Fruit fly (Drosophila melanogaster) whole organism, embryonic: ENCODE results near the gene CG43292.

Source experiments
- Atf-2 ChIP-seq: fragments of 200-800 bp; sonication (Bioruptor generic); optimal IDR thresholded peaks from 2 replicates; lab custom pipeline; 2016; ENCODE audit warnings: missing biosample characterization, missing genetic modification characterization
- CG10366 ChIP-seq: fragments of 200-800 bp; sonication (Bioruptor generic); IDR thresholded peaks from 2 replicates; pipeline ENCODE4 v1.3.6; 2022; ENCODE audit warnings: missing biosample characterization, missing genetic modification characterization
- CG12769 ChIP-seq: fragments of 200-800 bp; sonication (Bioruptor generic); optimal IDR thresholded peaks from 2 replicates; lab custom pipeline; 2019; ENCODE audit warnings: missing biosample characterization, mild to moderate bottlenecking, missing genetic modification characterization, moderate library complexity
- CG12942 ChIP-seq: fragments of 200-800 bp; sonication (Bioruptor generic); optimal IDR thresholded peaks from 3 replicates; lab custom pipeline; 2016; ENCODE audit warnings: missing biosample characterization, missing genetic modification characterization
- CG13424 ChIP-seq: fragments of 200-800 bp; sonication (Bioruptor generic); optimal IDR thresholded peaks from 2 replicates; lab custom pipeline; 2019; ENCODE audit warnings: missing biosample characterization, mild to moderate bottlenecking, missing genetic modification characterization, moderate library complexity
- CG14860 ChIP-seq: fragments of 200-800 bp; sonication (Bioruptor generic); IDR thresholded peaks from 3 replicates; pipeline ENCODE4 v1.3.6; 2022; ENCODE audit warnings: missing biosample characterization, missing genetic modification characterization; ENCODE audit not compliant: partially characterized antibody
- CG15601 ChIP-seq: fragments of 200-800 bp; sonication (Bioruptor generic); optimal IDR thresholded peaks from 3 replicates; lab custom pipeline; 2019; ENCODE audit warnings: missing biosample characterization, mild to moderate bottlenecking, missing genetic modification characterization, moderate library complexity
- CG17361 ChIP-seq: fragments of 200-800 bp; sonication (Bioruptor generic); IDR thresholded peaks from 3 replicates; pipeline ENCODE4 v1.3.6; 2022; ENCODE audit warnings: missing biosample characterization, missing genetic modification characterization
- CG8944 ChIP-seq: fragments of 200-800 bp; sonication (Bioruptor generic); optimal IDR thresholded peaks from 3 replicates; lab custom pipeline; 2016; ENCODE audit warnings: missing biosample characterization, missing genetic modification characterization
- CG9932 ChIP-seq: fragments of 200-800 bp; sonication (Bioruptor generic); IDR thresholded peaks from 2 replicates; pipeline ENCODE4 v1.3.6; 2022; ENCODE audit warnings: missing biosample characterization, missing genetic modification characterization
- Camta ChIP-seq: fragments of 200-800 bp; sonication (Bioruptor generic); optimal IDR thresholded peaks from 2 replicates; lab custom pipeline; 2016; ENCODE audit warnings: missing biosample characterization, missing genetic modification characterization
- CoRest ChIP-seq: fragments of 200-800 bp; sonication (Bioruptor generic); optimal IDR thresholded peaks from 3 replicates; lab custom pipeline; 2018; ENCODE audit warnings: missing biosample characterization, mild to moderate bottlenecking, missing genetic modification characterization, moderate library complexity
- Dad ChIP-seq: fragments of 200-800 bp; sonication (Bioruptor generic); optimal IDR thresholded peaks from 3 replicates; lab custom pipeline; 2016; ENCODE audit warnings: missing biosample characterization, missing genetic modification characterization
- Dbx ChIP-seq: fragments of 200-800 bp; sonication (Bioruptor generic); IDR thresholded peaks from 3 replicates; pipeline ENCODE4 v1.3.6; 2022; ENCODE audit warnings: missing biosample characterization, missing genetic modification characterization
- Dll ChIP-seq: fragments of 200-800 bp; sonication (Bioruptor generic); IDR thresholded peaks from 4 replicates; pipeline ENCODE4 v1.3.6; 2022; ENCODE audit warnings: missing biosample characterization, missing genetic modification characterization; ENCODE audit not compliant: partially characterized antibody
- Dp ChIP-seq: fragments of 200-800 bp; sonication (Bioruptor generic); optimal IDR thresholded peaks from 2 replicates; lab custom pipeline; 2018; ENCODE audit warnings: missing biosample characterization, mild to moderate bottlenecking, missing genetic modification characterization, moderate library complexity
- Dref ChIP-seq: fragments of 200-800 bp; sonication (Bioruptor generic); IDR thresholded peaks from 2 replicates; pipeline ENCODE4 v1.3.6; 2022; ENCODE audit warnings: missing biosample characterization, missing genetic modification characterization
- Hr39 ChIP-seq: fragments of >200 bp; optimal IDR thresholded peaks from 2 replicates; lab custom pipeline; 2017
- Lim3 ChIP-seq: fragments of 200-800 bp; sonication (Bioruptor generic); IDR thresholded peaks from 2 replicates; pipeline ENCODE4 v1.3.6; 2022; ENCODE audit warnings: missing biosample characterization, missing genetic modification characterization
- MBD-R2 ChIP-seq: fragments of 200-800 bp; sonication (Bioruptor generic); IDR thresholded peaks from 2 replicates; pipeline ENCODE4 v1.3.6; 2022; ENCODE audit warnings: missing biosample characterization, missing genetic modification characterization
- Sox102F ChIP-seq: fragments of 200-800 bp; sonication (Bioruptor generic); optimal IDR thresholded peaks from 2 replicates; lab custom pipeline; 2018; ENCODE audit warnings: missing biosample characterization, mild to moderate bottlenecking, missing genetic modification characterization, moderate library complexity
- Spps ChIP-seq: fragments of 200-800 bp; sonication (Bioruptor generic); optimal IDR thresholded peaks from 2 replicates; lab custom pipeline; 2018; ENCODE audit warnings: missing biosample characterization, mild to moderate bottlenecking, missing genetic modification characterization
- Sry-β ChIP-seq: fragments of 200-800 bp; sonication (Bioruptor generic); optimal IDR thresholded peaks from 2 replicates; lab custom pipeline; 2018; ENCODE audit warnings: missing biosample characterization, mild to moderate bottlenecking, missing genetic modification characterization, moderate library complexity
- amos ChIP-seq: fragments of 200-800 bp; sonication (Bioruptor generic); IDR thresholded peaks from 2 replicates; pipeline ENCODE4 v1.3.6; 2022; ENCODE audit warnings: missing biosample characterization, missing genetic modification characterization; ENCODE audit not compliant: partially characterized antibody
- ap ChIP-seq: fragments of 200-800 bp; sonication (Bioruptor generic); IDR thresholded peaks from 2 replicates; pipeline ENCODE4 v1.3.6; 2022; ENCODE audit warnings: missing biosample characterization, missing genetic modification characterization
- ato ChIP-seq: fragments of 200-800 bp; sonication (Bioruptor generic); IDR thresholded peaks from 2 replicates; pipeline ENCODE4 v1.3.6; 2022; ENCODE audit warnings: missing biosample characterization, missing genetic modification characterization; ENCODE audit not compliant: partially characterized antibody
- btn ChIP-seq: fragments of 200-800 bp; sonication (Bioruptor generic); optimal IDR thresholded peaks from 2 replicates; lab custom pipeline; 2016; ENCODE audit warnings: missing biosample characterization, missing genetic modification characterization
- corto ChIP-seq: fragments of 200-800 bp; sonication (Bioruptor generic); optimal IDR thresholded peaks from 2 replicates; lab custom pipeline; 2016; ENCODE audit warnings: missing biosample characterization, mild to moderate bottlenecking, missing genetic modification characterization, moderate library complexity
- crol ChIP-seq: fragments of 200-800 bp; sonication (Bioruptor generic); IDR thresholded peaks from 2 replicates; pipeline ENCODE4 v1.3.6; 2022; ENCODE audit warnings: missing biosample characterization, missing genetic modification characterization
- crp ChIP-seq, 2 experiments: fragments of 200-800 bp; sonication (Bioruptor generic); optimal IDR thresholded peaks; 2 replicates in 1 of 2; 3 replicates in 1 of 2; lab custom pipeline; 2017; ENCODE audit warnings: missing biosample characterization in 2 of 2, missing genetic modification characterization in 2 of 2, mild to moderate bottlenecking in 1 of 2, moderate library complexity in 1 of 2
- hb ChIP-seq: fragments of 200-800 bp; sonication (Bioruptor generic); IDR thresholded peaks from 3 replicates; pipeline ENCODE4 v1.3.6; 2022; ENCODE audit warnings: missing biosample characterization, missing genetic modification characterization; ENCODE audit not compliant: partially characterized antibody
- ind ChIP-seq: fragments of 200-800 bp; sonication (Bioruptor generic); optimal IDR thresholded peaks from 3 replicates; lab custom pipeline; 2016; ENCODE audit warnings: missing biosample characterization, missing genetic modification characterization
- inv ChIP-seq: fragments of 200-800 bp; sonication (Bioruptor generic); IDR thresholded peaks from 2 replicates; pipeline ENCODE4 v1.3.6; 2022; ENCODE audit warnings: missing biosample characterization, missing genetic modification characterization; ENCODE audit not compliant: partially characterized antibody
- kay ChIP-seq: fragments of 200-800 bp; sonication (Bioruptor generic); optimal IDR thresholded peaks from 2 replicates; lab custom pipeline; 2016; ENCODE audit warnings: missing biosample characterization, missing genetic modification characterization
- knrl ChIP-seq: fragments of 200-800 bp; sonication (Bioruptor generic); IDR thresholded peaks from 3 replicates; pipeline ENCODE4 v1.3.6; 2022; ENCODE audit warnings: missing biosample characterization, missing genetic modification characterization; ENCODE audit not compliant: partially characterized antibody
- lmd ChIP-seq: fragments of 200-800 bp; sonication (Bioruptor generic); IDR thresholded peaks from 2 replicates; pipeline ENCODE4 v1.3.6; 2022; ENCODE audit warnings: missing biosample characterization, missing genetic modification characterization
- lola ChIP-seq, 3 experiments: fragments of >200 bp in 2 of 3; fragments of 200-800 bp in 1 of 3; sonication (Bioruptor generic) in 1 of 3; optimal IDR thresholded peaks; 2 replicates each; lab custom pipeline; 2017 to 2019; ENCODE audit warnings: missing biosample characterization in 3 of 3, missing genetic modification characterization in 3 of 3, mild to moderate bottlenecking in 1 of 3, moderate library complexity in 1 of 3
- lov ChIP-seq, 2 experiments: fragments of 200-800 bp in 1 of 2; fragments of >200 bp in 1 of 2; sonication (Bioruptor generic) in 1 of 2; IDR thresholded peaks in 1 of 2; optimal IDR thresholded peaks in 1 of 2; 2 replicates in 1 of 2; 3 replicates in 1 of 2; pipeline versions ENCODE4 v1.3.6 to Lab custom; 2017 to 2022; ENCODE audit warnings: missing biosample characterization in 1 of 2, missing genetic modification characterization in 1 of 2
- mirr ChIP-seq: fragments of 200-800 bp; sonication (Bioruptor generic); optimal IDR thresholded peaks from 3 replicates; lab custom pipeline; 2018; ENCODE audit warnings: missing biosample characterization, mild to moderate bottlenecking, missing genetic modification characterization
- odd ChIP-seq: fragments of 200-800 bp; sonication (Bioruptor generic); optimal IDR thresholded peaks from 2 replicates; lab custom pipeline; 2017; ENCODE audit warnings: missing biosample characterization, mild to moderate bottlenecking, missing genetic modification characterization
- org-1 ChIP-seq: fragments of 200-800 bp; sonication (Bioruptor generic); optimal IDR thresholded peaks from 2 replicates; lab custom pipeline; 2017; ENCODE audit warnings: missing biosample characterization, missing genetic modification characterization
- otp ChIP-seq: fragments of 200-800 bp; sonication (Bioruptor generic); IDR thresholded peaks from 3 replicates; pipeline ENCODE4, ENCODE4 v1.3.6; 2022; ENCODE audit warnings: missing biosample characterization, missing genetic modification characterization
- pros ChIP-seq: fragments of 200-800 bp; sonication (Bioruptor generic); optimal IDR thresholded peaks from 3 replicates; lab custom pipeline; 2019; ENCODE audit warnings: missing biosample characterization, mild to moderate bottlenecking, missing genetic modification characterization, moderate library complexity
- twi ChIP-seq: fragments of 200-800 bp; optimal IDR thresholded peaks from 2 replicates; lab custom pipeline; 2019; ENCODE audit warnings: missing biosample characterization, mild to moderate bottlenecking, missing genetic modification characterization, moderate library complexity
- wdn ChIP-seq: fragments of 200-800 bp; sonication (Bioruptor generic); IDR thresholded peaks from 2 replicates; pipeline ENCODE4 v1.3.6; 2022; ENCODE audit warnings: missing biosample characterization, missing genetic modification characterization
- wek ChIP-seq: fragments of 200-800 bp; sonication (Bioruptor generic); optimal IDR thresholded peaks from 3 replicates; lab custom pipeline; 2018; ENCODE audit warnings: missing biosample characterization, mild to moderate bottlenecking, missing genetic modification characterization, moderate library complexity
- yki ChIP-seq: fragments of >200 bp; optimal IDR thresholded peaks from 3 replicates; lab custom pipeline; 2018

Gene CG43292

dm6 chr3L:7434715-7435653 is 40.4 kb upstream of the CG43292 start, which contains the start of gene Rac2 (continued):
- TF ChIP-seq Dad (GFP tag; lab: Kevin White, UChicago) (no peak), yki (lab: Kevin White, UChicago) (peak; percentile 95), CG14860 (GFP tag; lab: Robert Waterston, UW) (no peak), lola (GFP tag; optimal IDR thresholded peaks at IDR 0.05; lab: Kevin White, UChicago) (no peak), ind (peak; percentile 3), Spps (no peak), MBD-R2 (GFP tag; lab: Robert Waterston, UW) (0 out of 2 replicates have a peak, but pooled peaks have one; percentile 21), twi (tag; lab: Kevin White, UChicago) (peak; percentile 14), Hr39 (lab: Kevin White, UChicago) (no peak), mirr (peak; percentile 48), CG8944 (GFP tag; lab: Kevin White, UChicago) (no peak), pros (GFP tag; lab: Kevin White, UChicago) (peak; percentile 58), odd (GFP tag; lab: Kevin White, UChicago) (peak; percentile 22), hb (GFP tag; lab: Robert Waterston, UW) (no peak), wdn (GFP tag; lab: Robert Waterston, UW) (peak; percentile 57; the same call in 1 of the 2 replicates), crp (GFP tag; optimal IDR thresholded peaks at IDR 0.05; lab: Kevin White, UChicago) (no peak), crol (peak; percentile 48; the same call in 1 of the 2 replicates), Dll (GFP tag; lab: Robert Waterston, UW) (peak; percentile 51; the same call in 2 of the 4 replicates), lov (optimal IDR thresholded peaks at IDR 0.05; lab: Kevin White, UChicago) (no peak), lov (GFP tag; IDR thresholded peaks at IDR 0.05; lab: Robert Waterston, UW) (no peak), otp (GFP tag; lab: Robert Waterston, UW) (peak; percentile 51; the same call in 1 of the 3 replicates), CG15601 (tag; lab: Kevin White, UChicago) (peak; percentile 64), Lim3 (GFP tag; lab: Robert Waterston, UW) (no peak), Atf-2 (no peak), Sox102F (GFP tag; lab: Kevin White, UChicago) (no peak), Dbx (GFP tag; lab: Robert Waterston, UW) (peak; percentile 53; the same call in 1 of the 3 replicates), Dp (no peak), corto (GFP tag; lab: Kevin White, UChicago) (no peak), org-1 (GFP tag; lab: Kevin White, UChicago) (no peak), CG12769 (tag; lab: Kevin White, UChicago) (peak; percentile 52), CG13424 (tag; lab: Kevin White, UChicago) (no peak), ato (no peak), CoRest (tag; lab: Kevin White, UChicago) (peak; percentile 22), CG10366 (GFP tag; lab: Robert Waterston, UW) (no peak), kay (GFP tag; lab: Kevin White, UChicago) (peak; percentile 100), wek (GFP tag; lab: Kevin White, UChicago) (no peak), Dref (GFP tag; lab: Robert Waterston, UW) (no peak), ap (GFP tag; lab: Robert Waterston, UW) (0 out of 2 replicates have a peak, but pooled peaks have one; percentile 24), CG9932 (peak; percentile 52), CG17361 (GFP tag; lab: Robert Waterston, UW) (peak; percentile 44; the same call in 1 of the 3 replicates), Camta (GFP tag; lab: Kevin White, UChicago) (no peak), CG12942 (GFP tag; lab: Kevin White, UChicago) (no peak), inv (GFP tag; lab: Robert Waterston, UW) (peak; percentile 21; the same call in 1 of the 2 replicates), knrl (GFP tag; lab: Robert Waterston, UW) (peak; percentile 13; the same call in 1 of the 3 replicates), btn (GFP tag; lab: Kevin White, UChicago) (no peak), amos (GFP tag; lab: Robert Waterston, UW) (no peak), Sry-β (GFP tag; lab: Kevin White, UChicago) (peak; percentile 86), lmd (GFP tag; lab: Robert Waterston, UW) (0 out of 2 replicates have a peak, but pooled peaks have one; percentile 10)
